Worm (Caenorhabditis elegans) whole organism, L1 larva: ENCODE results near the gene T04A6.2.

Source experiments
- ets-5 ChIP-seq: fragments of 200-800 bp; sonication (Bioruptor generic); IDR thresholded peaks from 2 replicates; pipeline ENCODE4 v1.3.6; 2022; ENCODE audit warnings: missing genetic modification characterization, missing compliant biosample characterization
- zag-1 ChIP-seq: fragments of 150-350 bp; optimal IDR thresholded peaks from 2 replicates; lab custom pipeline; 2014; ENCODE audit warnings: missing biosample characterization, missing genetic modification characterization

DNA sequence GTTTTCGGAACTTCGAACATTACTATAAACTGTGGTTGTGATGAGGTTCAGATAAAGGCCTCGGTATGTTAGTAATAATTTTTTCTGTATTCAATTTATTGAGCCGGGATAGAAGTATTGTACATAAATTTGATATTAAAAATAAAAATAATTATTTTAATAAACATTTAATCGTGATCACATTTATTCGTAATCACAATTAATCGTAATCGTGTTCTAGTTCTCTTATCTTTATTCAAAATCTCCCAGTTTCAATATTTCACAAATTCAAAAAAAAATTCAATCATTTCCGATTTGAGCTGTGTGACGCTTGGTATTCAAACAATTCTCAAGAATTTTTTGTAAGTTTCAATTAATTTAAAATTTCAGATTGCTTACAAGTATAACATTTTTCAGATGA, 47.3 kb downstream of the T04A6.2 start, which contains the start of gene lido-18:
- no peak for TF ChIP-seq ets-5
- TF ChIP-seq zag-1 (tag; lab: Kevin White, UChicago) = no peak
